Fruit fly (Drosophila melanogaster) whole organism, embryonic: ENCODE data around the gene CG32436.
A peak's percentile ranks its signal among the peaks of the same experiment; 100 is the strongest.

Source experiments
- Adf1 ChIP-seq: fragments of 200-800 bp; sonication (Bioruptor generic); IDR thresholded peaks from 2 replicates; pipeline ENCODE4 v1.3.6; 2022; ENCODE audit warnings: missing biosample characterization, missing genetic modification characterization
- Atf-2 ChIP-seq: fragments of 200-800 bp; sonication (Bioruptor generic); optimal IDR thresholded peaks from 2 replicates; lab custom pipeline; 2016; ENCODE audit warnings: missing biosample characterization, missing genetic modification characterization
- Bdp1 ChIP-seq: fragments of 200-800 bp; sonication (Bioruptor generic); optimal IDR thresholded peaks from 3 replicates; lab custom pipeline; 2016; ENCODE audit warnings: missing biosample characterization, missing genetic modification characterization
- CG11504 ChIP-seq: fragments of 200-800 bp; sonication (Bioruptor generic); optimal IDR thresholded peaks from 3 replicates; lab custom pipeline; 2019; ENCODE audit warnings: missing biosample characterization, mild to moderate bottlenecking, missing genetic modification characterization, moderate library complexity
- CG1233 ChIP-seq: fragments of 200-800 bp; sonication (Bioruptor generic); optimal IDR thresholded peaks from 4 replicates; lab custom pipeline; 2018; ENCODE audit warnings: missing biosample characterization, mild to moderate bottlenecking, missing genetic modification characterization
- CG13894 ChIP-seq: fragments of 200-800 bp; sonication (Bioruptor generic); optimal IDR thresholded peaks from 3 replicates; lab custom pipeline; 2018; ENCODE audit warnings: missing biosample characterization, mild to moderate bottlenecking, missing genetic modification characterization, moderate library complexity
- CG14860 ChIP-seq: fragments of 200-800 bp; sonication (Bioruptor generic); IDR thresholded peaks from 3 replicates; pipeline ENCODE4 v1.3.6; 2022; ENCODE audit warnings: missing biosample characterization, missing genetic modification characterization; ENCODE audit not compliant: partially characterized antibody
- CG15479 ChIP-seq: fragments of 200-800 bp; sonication (Bioruptor generic); optimal IDR thresholded peaks from 3 replicates; lab custom pipeline; 2019; ENCODE audit warnings: missing biosample characterization, mild to moderate bottlenecking, missing genetic modification characterization, moderate library complexity
- CG16779 ChIP-seq: fragments of 200-800 bp; sonication (Bioruptor generic); IDR thresholded peaks from 2 replicates; pipeline ENCODE4 v1.3.6; 2022; ENCODE audit warnings: missing biosample characterization, missing genetic modification characterization
- CG17829 ChIP-seq: fragments of 200-800 bp; optimal IDR thresholded peaks from 2 replicates; lab custom pipeline; 2019; ENCODE audit warnings: missing biosample characterization, mild to moderate bottlenecking, missing genetic modification characterization, moderate library complexity
- CG17912 ChIP-seq: fragments of 200-800 bp; sonication (Bioruptor generic); optimal IDR thresholded peaks from 2 replicates; lab custom pipeline; 2018; ENCODE audit warnings: missing biosample characterization, mild to moderate bottlenecking, missing genetic modification characterization
- CG1832 ChIP-seq: fragments of 200-800 bp; sonication (Bioruptor generic); optimal IDR thresholded peaks from 2 replicates; lab custom pipeline; 2017; ENCODE audit warnings: missing biosample characterization, mild to moderate bottlenecking, missing genetic modification characterization, inconsistent platforms
- CG18599 ChIP-seq: fragments of 200-800 bp; sonication (Bioruptor generic); optimal IDR thresholded peaks from 3 replicates; lab custom pipeline; 2017; ENCODE audit warnings: missing biosample characterization, missing genetic modification characterization, mild to moderate bottlenecking, moderate library complexity, missing genetic modification reagents
- CG2875 ChIP-seq: fragments of 200-800 bp; sonication (Bioruptor generic); optimal IDR thresholded peaks from 2 replicates; lab custom pipeline; 2017; ENCODE audit warnings: missing biosample characterization, mild to moderate bottlenecking, missing genetic modification characterization, missing genetic modification reagents
- CG33557 ChIP-seq: fragments of 200-800 bp; sonication (Bioruptor generic); optimal IDR thresholded peaks from 2 replicates; lab custom pipeline; 2019; ENCODE audit warnings: missing biosample characterization, mild to moderate bottlenecking, missing genetic modification characterization, moderate library complexity
- CG5245 ChIP-seq: fragments of 200-800 bp; sonication (Bioruptor generic); optimal IDR thresholded peaks from 3 replicates; lab custom pipeline; 2016; ENCODE audit warnings: missing biosample characterization, missing genetic modification characterization
- CG6813 ChIP-seq: fragments of 200-800 bp; sonication (Bioruptor generic); optimal IDR thresholded peaks from 2 replicates; lab custom pipeline; 2017; ENCODE audit warnings: missing biosample characterization, missing genetic modification characterization, mild to moderate bottlenecking, moderate library complexity, missing genetic modification reagents
- CG7786 ChIP-seq: fragments of 200-800 bp; sonication (Bioruptor generic); optimal IDR thresholded peaks from 2 replicates; lab custom pipeline; 2016; ENCODE audit warnings: missing biosample characterization, missing genetic modification characterization
- CG7963 ChIP-seq: fragments of 200-800 bp; sonication (Bioruptor generic); IDR thresholded peaks from 3 replicates; pipeline ENCODE4 v1.3.6; 2022; ENCODE audit warnings: missing biosample characterization, missing genetic modification characterization; ENCODE audit not compliant: partially characterized antibody
- CG8765 ChIP-seq: fragments of 200-800 bp; sonication (Bioruptor generic); IDR thresholded peaks from 2 replicates; pipeline ENCODE4 v1.3.6; 2022; ENCODE audit warnings: missing biosample characterization, missing genetic modification characterization
- CG9797 ChIP-seq: fragments of 200-800 bp; sonication (Bioruptor generic); optimal IDR thresholded peaks from 3 replicates; lab custom pipeline; 2018; ENCODE audit warnings: missing biosample characterization, mild to moderate bottlenecking, missing genetic modification characterization
- Chrac-16 ChIP-seq: fragments of 200-800 bp; sonication (Bioruptor generic); optimal IDR thresholded peaks from 3 replicates; lab custom pipeline; 2016; ENCODE audit warnings: missing biosample characterization, missing genetic modification characterization
- Dref ChIP-seq: fragments of 200-800 bp; sonication (Bioruptor generic); IDR thresholded peaks from 2 replicates; pipeline ENCODE4 v1.3.6; 2022; ENCODE audit warnings: missing biosample characterization, missing genetic modification characterization
- ERR ChIP-seq: fragments of 200-800 bp; sonication (Bioruptor generic); optimal IDR thresholded peaks from 2 replicates; lab custom pipeline; 2016; ENCODE audit warnings: missing biosample characterization, missing genetic modification characterization
- Hr78 ChIP-seq, 2 experiments: fragments of 200-800 bp in 1 of 2; fragments of >200 bp in 1 of 2; sonication (Bioruptor generic) in 1 of 2; optimal IDR thresholded peaks; 2 replicates each; lab custom pipeline; 2017 to 2019; ENCODE audit warnings: missing biosample characterization in 2 of 2, missing genetic modification characterization in 2 of 2, mild to moderate bottlenecking in 1 of 2, moderate library complexity in 1 of 2
- Myb ChIP-seq: fragments of 200-800 bp; sonication (Bioruptor generic); optimal IDR thresholded peaks from 2 replicates; lab custom pipeline; 2016; ENCODE audit warnings: missing biosample characterization, missing genetic modification characterization
- Ssrp ChIP-seq: fragments of 200-800 bp; sonication (Bioruptor generic); optimal IDR thresholded peaks from 2 replicates; lab custom pipeline; 2018; ENCODE audit warnings: missing biosample characterization, mild to moderate bottlenecking, missing genetic modification characterization, moderate library complexity
- YL-1 ChIP-seq: fragments of 200-800 bp; sonication (Bioruptor generic); optimal IDR thresholded peaks from 3 replicates; lab custom pipeline; 2017; ENCODE audit warnings: missing biosample characterization, mild to moderate bottlenecking, missing genetic modification characterization
- ap ChIP-seq: fragments of 200-800 bp; sonication (Bioruptor generic); IDR thresholded peaks from 2 replicates; pipeline ENCODE4 v1.3.6; 2022; ENCODE audit warnings: missing biosample characterization, missing genetic modification characterization
- crol ChIP-seq: fragments of 200-800 bp; sonication (Bioruptor generic); IDR thresholded peaks from 2 replicates; pipeline ENCODE4 v1.3.6; 2022; ENCODE audit warnings: missing biosample characterization, missing genetic modification characterization
- da ChIP-seq: fragments of 200-800 bp; sonication (Bioruptor generic); optimal IDR thresholded peaks from 2 replicates; lab custom pipeline; 2016; ENCODE audit warnings: missing biosample characterization, missing genetic modification characterization
- dpn ChIP-seq, 2 experiments: fragments of 200-800 bp; sonication (Bioruptor generic); optimal IDR thresholded peaks; 3 replicates each; lab custom pipeline; 2016; ENCODE audit warnings: missing biosample characterization in 2 of 2, missing genetic modification characterization in 2 of 2
- dysf ChIP-seq: fragments of 200-800 bp; sonication (Bioruptor generic); IDR thresholded peaks from 3 replicates; pipeline ENCODE4 v1.3.6; 2022; ENCODE audit warnings: missing biosample characterization, missing genetic modification characterization
- esg ChIP-seq: fragments of 200-800 bp; sonication (Bioruptor generic); conservative IDR thresholded peaks from 2 replicates; pipeline ENCODE4 v1.3.6; 2022; ENCODE audit warnings: missing biosample characterization, missing genetic modification characterization
- gcm ChIP-seq: fragments of 200-800 bp; sonication (Bioruptor generic); optimal IDR thresholded peaks from 2 replicates; lab custom pipeline; 2019; ENCODE audit warnings: missing biosample characterization, mild to moderate bottlenecking, missing genetic modification characterization, moderate library complexity
- gro ChIP-seq: fragments of 200-800 bp; sonication (Bioruptor generic); optimal IDR thresholded peaks from 2 replicates; lab custom pipeline; 2016; ENCODE audit warnings: missing biosample characterization, missing genetic modification characterization
- jigr1 ChIP-seq: fragments of 200-800 bp; sonication (Bioruptor generic); IDR thresholded peaks from 3 replicates; pipeline ENCODE4 v1.3.6; 2022; ENCODE audit warnings: missing biosample characterization, missing genetic modification characterization
- kay ChIP-seq: fragments of 200-800 bp; sonication (Bioruptor generic); optimal IDR thresholded peaks from 2 replicates; lab custom pipeline; 2016; ENCODE audit warnings: missing biosample characterization, missing genetic modification characterization
- ken ChIP-seq: fragments of 200-800 bp; sonication (Bioruptor generic); IDR thresholded peaks from 3 replicates; pipeline ENCODE4 v1.3.6; 2022; ENCODE audit warnings: missing biosample characterization, missing genetic modification characterization
- lov ChIP-seq, 2 experiments: fragments of 200-800 bp in 1 of 2; fragments of >200 bp in 1 of 2; sonication (Bioruptor generic) in 1 of 2; IDR thresholded peaks in 1 of 2; optimal IDR thresholded peaks in 1 of 2; 2 replicates in 1 of 2; 3 replicates in 1 of 2; pipeline versions ENCODE4 v1.3.6 to Lab custom; 2017 to 2022; ENCODE audit warnings: missing biosample characterization in 1 of 2, missing genetic modification characterization in 1 of 2
- mld ChIP-seq: fragments of 200-800 bp; sonication (Bioruptor generic); IDR thresholded peaks from 3 replicates; pipeline ENCODE4 v1.3.6; 2022; ENCODE audit warnings: missing biosample characterization, missing genetic modification characterization; ENCODE audit not compliant: partially characterized antibody
- nerfin-1 ChIP-seq: fragments of 200-800 bp; sonication (Bioruptor generic); optimal IDR thresholded peaks from 3 replicates; lab custom pipeline; 2019; ENCODE audit warnings: missing biosample characterization, mild to moderate bottlenecking, missing genetic modification characterization, moderate library complexity
- nom ChIP-seq: fragments of 200-800 bp; sonication (Bioruptor generic); optimal IDR thresholded peaks from 2 replicates; lab custom pipeline; 2017; ENCODE audit warnings: missing biosample characterization, missing genetic modification characterization, mild to moderate bottlenecking, moderate library complexity, missing genetic modification reagents
- scrt ChIP-seq: fragments of 200-800 bp; sonication (Bioruptor generic); optimal IDR thresholded peaks from 2 replicates; lab custom pipeline; 2018; ENCODE audit warnings: missing biosample characterization, mild to moderate bottlenecking, missing genetic modification characterization, moderate library complexity
- sob ChIP-seq: fragments of 200-800 bp; sonication (Bioruptor generic); IDR thresholded peaks from 2 replicates; pipeline ENCODE4 v1.3.6; 2022; ENCODE audit warnings: missing biosample characterization, missing genetic modification characterization
- ssp ChIP-seq: fragments of 200-800 bp; sonication (Bioruptor generic); IDR thresholded peaks from 2 replicates; pipeline ENCODE4 v1.3.6; 2022; ENCODE audit warnings: missing biosample characterization, missing genetic modification characterization
- trem ChIP-seq: fragments of 200-800 bp; optimal IDR thresholded peaks from 3 replicates; lab custom pipeline; 2019; ENCODE audit warnings: missing biosample characterization, mild to moderate bottlenecking, missing genetic modification characterization, moderate library complexity
- unpg ChIP-seq: fragments of 200-800 bp; sonication (Bioruptor generic); optimal IDR thresholded peaks from 3 replicates; lab custom pipeline; 2018; ENCODE audit warnings: missing biosample characterization, mild to moderate bottlenecking, missing genetic modification characterization, moderate library complexity
- zfh1 ChIP-seq: fragments of 200-800 bp; sonication (Bioruptor generic); IDR thresholded peaks from 3 replicates; pipeline ENCODE4 v1.3.6; 2022; ENCODE audit warnings: missing biosample characterization, missing genetic modification characterization

The CG32436 gene

DNA sequence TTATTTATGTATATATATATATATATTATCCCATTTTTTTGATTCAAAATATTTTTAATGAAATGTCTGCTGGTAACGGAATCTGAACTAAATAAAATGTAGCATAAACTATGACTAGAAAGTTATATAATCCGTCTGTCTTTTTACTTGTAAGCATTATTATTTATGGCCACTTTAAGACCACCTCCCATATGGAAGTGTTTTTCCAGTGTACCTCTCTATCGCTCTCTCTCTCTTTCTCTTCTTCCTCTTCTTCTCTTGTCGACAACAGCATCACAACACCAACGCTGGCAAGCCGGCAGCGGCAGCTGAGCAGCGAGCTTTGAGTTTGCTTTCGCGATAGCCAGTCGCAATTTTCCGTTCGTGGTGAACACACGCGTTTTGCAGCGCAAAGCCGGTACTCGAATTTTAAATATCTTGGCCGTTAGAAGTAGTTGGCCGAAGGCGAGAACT lies 38.4 kb downstream of the CG32436 start, which contains the start of gene rgn (continued):
- TF ChIP-seq trem (tag; lab: Kevin White, UChicago) (no peak), CG13894 (tag; lab: Kevin White, UChicago) (peak; percentile 40), Chrac-16 (peak; percentile 64), Atf-2 (peak; percentile 12), kay (GFP tag; lab: Kevin White, UChicago) (peak; percentile 49), jigr1 (GFP tag; lab: Robert Waterston, UW) (no peak), CG33557 (GFP tag; lab: Kevin White, UChicago) (no peak), ken (GFP tag; lab: Robert Waterston, UW) (peak; percentile 41; the same call in 1 of the 3 replicates), CG7963 (GFP tag; lab: Robert Waterston, UW) (no peak), gro (peak; percentile 64), Dref (GFP tag; lab: Robert Waterston, UW) (no peak), crol (GFP tag; lab: Robert Waterston, UW) (no peak), zfh1 (GFP tag; lab: Robert Waterston, UW) (0 out of 3 replicates have a peak, but pooled peaks have one; percentile 14), Ssrp (peak; percentile 43), dpn (GFP tag; optimal IDR thresholded peaks at IDR 0.05; lab: Kevin White, UChicago) (peak; percentile 65 to 78), CG5245 (GFP tag; lab: Kevin White, UChicago) (peak; percentile 35), CG16779 (GFP tag; lab: Robert Waterston, UW) (peak; percentile 49; the same call in 1 of the 2 replicates), sob (GFP tag; lab: Robert Waterston, UW) (peak; percentile 80), CG6813 (peak; percentile 43), Hr78 (GFP tag; optimal IDR thresholded peaks at IDR 0.05; lab: Kevin White, UChicago) (no peak), nerfin-1 (tag; lab: Kevin White, UChicago) (peak; percentile 26), Bdp1 (peak; percentile 7), CG14860 (0 out of 3 replicates have a peak, but pooled peaks have one; percentile 12), CG17912 (GFP tag; lab: Kevin White, UChicago) (no peak), CG17829 (tag; lab: Kevin White, UChicago) (peak; percentile 63), gcm (peak; percentile 44), dysf (GFP tag; lab: Robert Waterston, UW) (peak; percentile 88), CG8765 (GFP tag; lab: Robert Waterston, UW) (peak; percentile 37; the same call in 1 of the 2 replicates), CG11504 (peak; percentile 82), ap (0 out of 2 replicates have a peak, but pooled peaks have one; percentile 30), CG9797 (GFP tag; lab: Kevin White, UChicago) (no peak), lov (optimal IDR thresholded peaks at IDR 0.05; lab: Kevin White, UChicago) (no peak), lov (GFP tag; IDR thresholded peaks at IDR 0.05; lab: Robert Waterston, UW) (peak; percentile 33; the same call in 1 of the 3 replicates), YL-1 (GFP tag; lab: Kevin White, UChicago) (no peak), Myb (GFP tag; lab: Kevin White, UChicago) (peak; percentile 70), CG15479 (GFP tag; lab: Kevin White, UChicago) (no peak), esg (GFP tag; lab: Robert Waterston, UW) (peak; percentile 53; the same call in 1 of the 2 replicates), unpg (peak; percentile 78), CG1233 (GFP tag; lab: Kevin White, UChicago) (peak; percentile 68), nom (GFP tag; lab: Kevin White, UChicago) (peak; percentile 51), da (GFP tag; lab: Kevin White, UChicago) (no peak), CG2875 (peak; percentile 33), scrt (peak; percentile 78), CG18599 (GFP tag; lab: Kevin White, UChicago) (peak; percentile 89), mld (GFP tag; lab: Robert Waterston, UW) (no peak), ssp (GFP tag; lab: Robert Waterston, UW) (peak; percentile 33; the same call in 1 of the 2 replicates), CG7786 (GFP tag; lab: Kevin White, UChicago) (peak; percentile 72), Adf1 (GFP tag; lab: Robert Waterston, UW) (peak; percentile 76), CG1832 (GFP tag; lab: Kevin White, UChicago) (peak; percentile 21), ERR (GFP tag; lab: Kevin White, UChicago) (peak; percentile 3)
